In genomic region chr3R:19031210-19031609, dm6 we compare ENCODE assay signal across 2 fruit fly cellular contexts.
A peak's percentile ranks its signal among the peaks of the same experiment; 100 is the strongest.
TF ChIP-seq lines count a peak whose summit lies in the region.

TSS of gene Prp18 (minus strand) at chr3R:19031271.
TSS of gene CG6013 (plus strand) at chr3R:19031503.

TF ChIP-seq in whole organism, embryonic, 481 proteins besides CTCF, POLR2A, EP300 and RAD21 (continued from another document and continues in another):
- TF ChIP-seq gcm2 (GFP tag; optimal IDR thresholded peaks at IDR 0.05; lab: Kevin White, UChicago) (no peak), CG12071 (GFP tag; optimal IDR thresholded peaks at IDR 0.05; lab: Kevin White, UChicago) (no peak), Trl (optimal IDR thresholded peaks at IDR 0.05; lab: Kevin White, UChicago) (no peak), Trl (GFP tag; optimal IDR thresholded peaks at IDR 0.05; lab: Kevin White, UChicago) (no peak), CG31441 (GFP tag; IDR thresholded peaks at IDR 0.05; lab: Robert Waterston, UW) (peak; percentile 75), fd96Cb (tag; optimal IDR thresholded peaks at IDR 0.05; lab: Kevin White, UChicago) (peak; percentile 54), Abd-B (GFP tag; optimal IDR thresholded peaks at IDR 0.05; lab: Kevin White, UChicago) (peak; percentile 80), H2.0 (GFP tag; IDR thresholded peaks at IDR 0.05; lab: Robert Waterston, UW) (no peak), ATbp (GFP tag; optimal IDR thresholded peaks at IDR 0.05; lab: Kevin White, UChicago) (no peak), sob (GFP tag; IDR thresholded peaks at IDR 0.05; lab: Robert Waterston, UW) (peak; percentile 38; the same call in 1 of the 2 replicates), sens-2 (GFP tag; IDR thresholded peaks at IDR 0.05; lab: Robert Waterston, UW) (no peak), dmrt11E (tag; optimal IDR thresholded peaks at IDR 0.05; lab: Kevin White, UChicago) (peak; percentile 69), Stat92E (GFP tag; optimal IDR thresholded peaks at IDR 0.05; lab: Kevin White, UChicago) (peak in 1 of 3 experiments; percentile 40), vfl (GFP tag; optimal IDR thresholded peaks at IDR 0.05; lab: Kevin White, UChicago) (no peak), dpn (GFP tag; optimal IDR thresholded peaks at IDR 0.05; lab: Kevin White, UChicago) (peak in 1 of 2 experiments; percentile 32), pita (GFP tag; optimal IDR thresholded peaks at IDR 0.05; lab: Kevin White, UChicago) (no peak), fd64A (GFP tag; optimal IDR thresholded peaks at IDR 0.05; lab: Kevin White, UChicago) (no peak), Poxn (GFP tag; IDR thresholded peaks at IDR 0.05; lab: Robert Waterston, UW) (no peak), ham (GFP tag; IDR thresholded peaks at IDR 0.05; lab: Robert Waterston, UW) (no peak), ase (GFP tag; IDR thresholded peaks at IDR 0.05; lab: Robert Waterston, UW) (no peak), gce (GFP tag; IDR thresholded peaks at IDR 0.05; lab: Robert Waterston, UW) (no peak), eve (GFP tag; optimal IDR thresholded peaks at IDR 0.05; lab: Kevin White, UChicago) (no peak), Dfd (GFP tag; optimal IDR thresholded peaks at IDR 0.05; lab: Kevin White, UChicago) (no peak), CG4617 (GFP tag; optimal IDR thresholded peaks at IDR 0.05; lab: Kevin White, UChicago; ENCODE audit: borderline replicate concordance) (peak; percentile 89), croc (GFP tag; conservative IDR thresholded peaks at IDR 0.05; lab: Robert Waterston, UW) (no peak), cad (GFP tag; optimal IDR thresholded peaks at IDR 0.05; lab: Kevin White, UChicago) (no peak), corto (GFP tag; optimal IDR thresholded peaks at IDR 0.05; lab: Kevin White, UChicago) (no peak), CG17385 (GFP tag; optimal IDR thresholded peaks at IDR 0.05; lab: Kevin White, UChicago) (peak; percentile 28), CG3726 (GFP tag; IDR thresholded peaks at IDR 0.05; lab: Robert Waterston, UW) (no peak), CG4328 (GFP tag; optimal IDR thresholded peaks at IDR 0.05; lab: Kevin White, UChicago) (peak; percentile 58), peb (GFP tag; IDR thresholded peaks at IDR 0.05; lab: Robert Waterston, UW) (no peak), gcm (GFP tag; optimal IDR thresholded peaks at IDR 0.05; lab: Kevin White, UChicago) (peak; percentile 44), knrl (GFP tag; IDR thresholded peaks at IDR 0.05; lab: Robert Waterston, UW; ENCODE audit: partially characterized antibody) (no peak), dm (GFP tag; optimal IDR thresholded peaks at IDR 0.05; lab: Kevin White, UChicago) (no peak), CG7271 (tag; optimal IDR thresholded peaks at IDR 0.05; lab: Kevin White, UChicago) (peak; percentile 65), bsh (GFP tag; optimal IDR thresholded peaks at IDR 0.05; lab: Kevin White, UChicago) (peak in 1 of 2 experiments; percentile 65), CG14965 (GFP tag; optimal IDR thresholded peaks at IDR 0.05; lab: Kevin White, UChicago; ENCODE audit: borderline replicate concordance) (no peak), CG10321 (GFP tag; IDR thresholded peaks at IDR 0.05; lab: Robert Waterston, UW) (no peak), Opbp (GFP tag; IDR thresholded peaks at IDR 0.05; lab: Robert Waterston, UW; ENCODE audit: partially characterized antibody) (no peak), bowl (GFP tag; IDR thresholded peaks at IDR 0.05; lab: Robert Waterston, UW) (no peak), schlank (tag; optimal IDR thresholded peaks at IDR 0.05; lab: Kevin White, UChicago) (no peak), stc (GFP tag; IDR thresholded peaks at IDR 0.05; lab: Robert Waterston, UW) (no peak), dan (GFP tag; IDR thresholded peaks at IDR 0.05; lab: Robert Waterston, UW) (no peak), CG33213 (GFP tag; optimal IDR thresholded peaks at IDR 0.05; lab: Kevin White, UChicago) (no peak), da (GFP tag; optimal IDR thresholded peaks at IDR 0.05; lab: Kevin White, UChicago) (no peak), Pdp1 (GFP tag; optimal IDR thresholded peaks at IDR 0.05; lab: Kevin White, UChicago) (no peak), CG6683 (GFP tag; optimal IDR thresholded peaks at IDR 0.05; lab: Kevin White, UChicago) (peak; percentile 15), Dbx (GFP tag; IDR thresholded peaks at IDR 0.05; lab: Robert Waterston, UW) (0 out of 3 replicates have a peak, but pooled peaks have one; percentile 22), CG17359 (tag; optimal IDR thresholded peaks at IDR 0.05; lab: Kevin White, UChicago) (peak; percentile 54), slbo (GFP tag; IDR thresholded peaks at IDR 0.05; lab: Robert Waterston, UW) (peak; percentile 62), CG13287 (GFP tag; IDR thresholded peaks at IDR 0.05; lab: Robert Waterston, UW; ENCODE audit: partially characterized antibody) (peak; percentile 23; the same call in 1 of the 2 replicates), Antp (GFP tag; optimal IDR thresholded peaks at IDR 0.05; lab: Kevin White, UChicago) (no peak), Vsx1 (GFP tag; optimal IDR thresholded peaks at IDR 0.05; lab: Kevin White, UChicago) (no peak), hbn (GFP tag; IDR thresholded peaks at IDR 0.05; lab: Robert Waterston, UW; ENCODE audit: partially characterized antibody) (no peak), Hand (GFP tag; optimal IDR thresholded peaks at IDR 0.05; lab: Kevin White, UChicago) (no peak), CG3847 (GFP tag; IDR thresholded peaks at IDR 0.05; lab: Robert Waterston, UW) (0 out of 2 replicates have a peak, but pooled peaks have one; percentile 34), crc (GFP tag; optimal IDR thresholded peaks at IDR 0.05; lab: Kevin White, UChicago) (no peak), bab2 (GFP tag; optimal IDR thresholded peaks at IDR 0.05; lab: Kevin White, UChicago) (no peak), CG2199 (GFP tag; IDR thresholded peaks at IDR 0.05; lab: Robert Waterston, UW) (no peak), pfk (GFP tag; optimal IDR thresholded peaks at IDR 0.05; lab: Kevin White, UChicago) (no peak), usp (GFP tag; optimal IDR thresholded peaks at IDR 0.05; lab: Kevin White, UChicago) (no peak), fru (optimal IDR thresholded peaks at IDR 0.05; lab: Kevin White, UChicago) (no peak), hkb (optimal IDR thresholded peaks at IDR 0.05; lab: Kevin White, UChicago) (no peak), hkb (GFP tag; IDR thresholded peaks at IDR 0.05; lab: Robert Waterston, UW) (no peak), Gsc (GFP tag; IDR thresholded peaks at IDR 0.05; lab: Robert Waterston, UW) (no peak), CG18262 (tag; optimal IDR thresholded peaks at IDR 0.05; lab: Kevin White, UChicago) (peak; percentile 77), CkIIα-i1 (GFP tag; IDR thresholded peaks at IDR 0.05; lab: Robert Waterston, UW) (no peak)

TF ChIP-seq in whole organism, prepupa, 60 proteins besides CTCF, POLR2A, EP300 and RAD21 (continued from another document):
- peak; percentile 1 for TF ChIP-seq Hr4 (GFP tag; optimal IDR thresholded peaks at IDR 0.05; lab: Kevin White, UChicago)
- TF ChIP-seq Eip78C (GFP tag; lab: Kevin White, UChicago): peak; percentile 34
- TF ChIP-seq ss (GFP tag; optimal IDR thresholded peaks at IDR 0.05; lab: Kevin White, UChicago): peak in 1 of 2 experiments; percentile 13
TF ChIP-seq in whole organism, prepupa: peak in this region for 18.
